4 worm cellular contexts compared by ENCODE assay signal in the genomic region with DNA sequence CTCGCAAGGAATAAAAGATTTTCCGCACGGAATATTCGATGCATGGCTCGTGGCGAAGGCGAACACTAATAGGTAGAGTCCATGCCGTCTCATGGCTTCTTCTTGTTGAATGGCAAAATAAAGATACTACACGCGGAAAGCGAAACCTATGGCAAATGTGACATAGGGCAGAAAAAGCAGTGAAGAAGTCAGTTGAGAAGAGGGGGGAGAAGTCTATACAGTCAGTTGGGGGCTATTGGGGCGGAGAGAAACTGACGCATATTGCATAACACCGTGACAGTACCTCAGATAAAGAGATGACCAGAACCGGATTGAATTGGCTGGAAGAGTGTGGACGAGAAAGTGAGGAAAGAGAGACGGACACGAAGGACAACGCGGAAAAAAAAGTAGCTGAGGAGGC.
TF ChIP-seq lines count a peak whose summit lies in the region.

Gene T06D8.10, minus strand, starts transcription at position 101 of the 400 bp plus-strand sequence.

TF ChIP-seq in whole organism, L1 larva, 84 proteins besides CTCF, POLR2A, EP300 and RAD21:
- TF ChIP-seq tbx-2 (tag; optimal IDR thresholded peaks at IDR 0.05; lab: Kevin White, UChicago) (no peak), blmp-1 (tag; optimal IDR thresholded peaks at IDR 0.05; lab: Kevin White, UChicago) (peak; percentile 16)
TF ChIP-seq in whole organism, L1 larva: peak in this region for 1.

TF ChIP-seq in whole organism, L3 larva, 47 proteins besides CTCF, POLR2A, EP300 and RAD21:
- no peak for TF ChIP-seq nhr-12 (tag; optimal IDR thresholded peaks at IDR 0.05; lab: Kevin White, UChicago)
- TF ChIP-seq hmg-11 (tag; optimal IDR thresholded peaks at IDR 0.05; lab: Kevin White, UChicago): no peak
- TF ChIP-seq mdl-1 (tag; optimal IDR thresholded peaks at IDR 0.05; lab: Kevin White, UChicago): no peak
- TF ChIP-seq fkh-10 (GFP tag; optimal IDR thresholded peaks at IDR 0.05; lab: Kevin White, UChicago): no peak
- no peak for TF ChIP-seq nhr-76 (tag; optimal IDR thresholded peaks at IDR 0.05; lab: Kevin White, UChicago)
- TF ChIP-seq unc-62 (GFP tag; optimal IDR thresholded peaks at IDR 0.05; lab: Kevin White, UChicago): no peak
- no peak for TF ChIP-seq skn-1 (tag; optimal IDR thresholded peaks at IDR 0.05; lab: Kevin White, UChicago)
- TF ChIP-seq pha-4 (tag; optimal IDR thresholded peaks at IDR 0.05; lab: Kevin White, UChicago): no peak
- TF ChIP-seq ceh-28 (tag; optimal IDR thresholded peaks at IDR 0.05; lab: Kevin White, UChicago): no peak
- TF ChIP-seq nhr-25 (tag; optimal IDR thresholded peaks at IDR 0.05; lab: Kevin White, UChicago): peak; percentile 81
- no peak for TF ChIP-seq tbx-2 (tag; optimal IDR thresholded peaks at IDR 0.05; lab: Kevin White, UChicago)
- TF ChIP-seq ZK546.5 (tag; optimal IDR thresholded peaks at IDR 0.05; lab: Kevin White, UChicago): no peak
- no peak for TF ChIP-seq ama-1 (optimal IDR thresholded peaks at IDR 0.05; lab: Kevin White, UChicago)
- TF ChIP-seq nfya-1 (tag; optimal IDR thresholded peaks at IDR 0.05; lab: Kevin White, UChicago; ENCODE audit: insufficient read depth): no peak
- TF ChIP-seq nhr-43 (tag; optimal IDR thresholded peaks at IDR 0.05; lab: Kevin White, UChicago; ENCODE audit: poor library complexity, severe bottlenecking): peak; percentile 10
TF ChIP-seq in whole organism, L3 larva: peak in this region for 2.

TF ChIP-seq in whole organism, L4 larva, 104 proteins besides CTCF, POLR2A, EP300 and RAD21:
- peak; percentile 49 for TF ChIP-seq mxl-3 (GFP tag; optimal IDR thresholded peaks at IDR 0.05; lab: Kevin White, UChicago)
- TF ChIP-seq saeg-2 (GFP tag; IDR thresholded peaks at IDR 0.05; lab: Robert Waterston, UW): no peak
- peak; percentile 13 for TF ChIP-seq spr-1 (tag; optimal IDR thresholded peaks at IDR 0.05; lab: Kevin White, UChicago)
- TF ChIP-seq ctbp-1 (GFP tag; IDR thresholded peaks at IDR 0.05; lab: Robert Waterston, UW): no peak
- TF ChIP-seq F49E8.2 (tag; optimal IDR thresholded peaks at IDR 0.05; lab: Kevin White, UChicago; ENCODE audit: borderline replicate concordance): no peak
- peak in 1 of 2 experiments; percentile 5 for TF ChIP-seq mdl-1 (tag; optimal IDR thresholded peaks at IDR 0.05; lab: Kevin White, UChicago)
- no peak for TF ChIP-seq hlh-30 (tag; optimal IDR thresholded peaks at IDR 0.05; lab: Kevin White, UChicago; ENCODE audit: insufficient read depth)

TF ChIP-seq in whole organism, late embryonic, 69 proteins besides CTCF, POLR2A, EP300 and RAD21:
- TF ChIP-seq sdc-2 (tag; optimal IDR thresholded peaks at IDR 0.05; lab: Kevin White, UChicago) (peak; percentile 11), elt-4 (tag; optimal IDR thresholded peaks at IDR 0.05; lab: Kevin White, UChicago) (no peak)
